Worm (Caenorhabditis elegans): ENCODE results near the gene mup-4.
"Not testable (repeated sequence)": the region's sequence is repeated elsewhere in the genome, so short reads cannot be mapped to it uniquely, and the experiment has no call there.

mup-4 gene

DNA sequence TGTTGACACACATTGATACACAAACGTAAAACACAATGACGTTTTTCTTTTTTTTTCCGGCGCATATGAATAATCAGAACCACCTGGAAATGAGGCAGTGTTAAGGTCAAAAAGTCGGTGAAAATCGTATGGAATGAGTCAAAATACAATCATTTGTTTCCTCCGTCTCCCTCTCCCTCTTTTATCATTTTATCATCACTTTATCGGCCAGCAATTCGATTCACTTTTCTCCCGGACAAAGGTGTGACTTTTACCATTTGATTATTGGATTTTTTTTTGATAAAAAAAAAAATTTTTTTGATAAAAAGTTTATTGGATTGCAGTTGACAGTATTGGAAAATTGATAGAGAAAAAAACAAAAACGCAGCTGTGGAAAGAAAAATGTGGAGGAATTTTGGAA lies 10.0 kb downstream of the mup-4 start:
- no peak for TF ChIP-seq rbr-2 (tag; optimal IDR thresholded peaks at IDR 0.05)
- no peak for TF ChIP-seq mep-1 (tag; optimal IDR thresholded peaks at IDR 0.05)
- peak; percentile 79 for TF ChIP-seq hlh-11 (tag; optimal IDR thresholded peaks at IDR 0.05)
- TF ChIP-seq php-3 (GFP tag; IDR thresholded peaks at IDR 0.05), result peak; percentile 78
- no peak for TF ChIP-seq F26F4.8 (GFP tag; conservative IDR thresholded peaks at IDR 0.05)
- TF ChIP-seq saeg-2 (GFP tag; IDR thresholded peaks at IDR 0.05), result no peak
- peak; percentile 14 for TF ChIP-seq aha-1 (tag)
- TF ChIP-seq lin-1 (GFP tag; IDR thresholded peaks at IDR 0.05), result peak; percentile 69; the same call in 1 of the 2 replicates
- TF ChIP-seq unc-130 (GFP tag; optimal IDR thresholded peaks at IDR 0.05), result no peak
- TF ChIP-seq nhr-28 (tag; optimal IDR thresholded peaks at IDR 0.05), result peak; percentile 66
- peak; percentile 68 for TF ChIP-seq dve-1 (tag; optimal IDR thresholded peaks at IDR 0.05; ENCODE audit: insufficient read depth)
- 0 out of 2 replicates have a peak, but pooled peaks have one; percentile 30 for TF ChIP-seq T26A8.4 (GFP tag; IDR thresholded peaks at IDR 0.05)
- no peak for TF ChIP-seq ceh-62 (tag; optimal IDR thresholded peaks at IDR 0.05)
- TF ChIP-seq daf-12 (tag; optimal IDR thresholded peaks at IDR 0.05), result no peak
- TF ChIP-seq mes-2 (tag; optimal IDR thresholded peaks at IDR 0.05; ENCODE audit: poor library complexity, severe bottlenecking), result no peak
- TF ChIP-seq lin-38 (GFP tag; IDR thresholded peaks at IDR 0.05), result no peak
- no peak for TF ChIP-seq gei-8 (GFP tag; optimal IDR thresholded peaks at IDR 0.05)
- peak; percentile 86 for TF ChIP-seq pqm-1 (tag; optimal IDR thresholded peaks at IDR 0.05)
- TF ChIP-seq pha-4 (GFP tag; IDR thresholded peaks at IDR 0.05), result no peak
- TF ChIP-seq pha-4 (tag; optimal IDR thresholded peaks at IDR 0.05), result no peak
- peak; percentile 28 for TF ChIP-seq nhr-102 (tag; optimal IDR thresholded peaks at IDR 0.05)
- TF ChIP-seq madf-5 (GFP tag; IDR thresholded peaks at IDR 0.05), result no peak
- TF ChIP-seq daf-19 (GFP tag; conservative IDR thresholded peaks at IDR 0.05), result no peak
- no peak for TF ChIP-seq lin-39 (tag; optimal IDR thresholded peaks at IDR 0.05)
- peak; percentile 21 for TF ChIP-seq hlh-30 (tag; optimal IDR thresholded peaks at IDR 0.05; ENCODE audit: insufficient read depth)
- TF ChIP-seq nhr-77 (tag; optimal IDR thresholded peaks at IDR 0.05), result no peak
- peak in 1 of 2 experiments; percentile 36 for TF ChIP-seq daf-16 (GFP tag; optimal IDR thresholded peaks at IDR 0.05)
- no peak for TF ChIP-seq daf-16 (tag; optimal IDR thresholded peaks at IDR 0.05)
- no peak for TF ChIP-seq ctbp-1 (GFP tag; IDR thresholded peaks at IDR 0.05)
- TF ChIP-seq dmd-6 (GFP tag; IDR thresholded peaks at IDR 0.05), result peak; percentile 69
- no peak for TF ChIP-seq zag-1 (tag; optimal IDR thresholded peaks at IDR 0.05)
- TF ChIP-seq nhr-48 (tag; optimal IDR thresholded peaks at IDR 0.05), result peak; percentile 10
- no peak for TF ChIP-seq ceh-32 (tag; optimal IDR thresholded peaks at IDR 0.05; ENCODE audit: poor library complexity)

DNA sequence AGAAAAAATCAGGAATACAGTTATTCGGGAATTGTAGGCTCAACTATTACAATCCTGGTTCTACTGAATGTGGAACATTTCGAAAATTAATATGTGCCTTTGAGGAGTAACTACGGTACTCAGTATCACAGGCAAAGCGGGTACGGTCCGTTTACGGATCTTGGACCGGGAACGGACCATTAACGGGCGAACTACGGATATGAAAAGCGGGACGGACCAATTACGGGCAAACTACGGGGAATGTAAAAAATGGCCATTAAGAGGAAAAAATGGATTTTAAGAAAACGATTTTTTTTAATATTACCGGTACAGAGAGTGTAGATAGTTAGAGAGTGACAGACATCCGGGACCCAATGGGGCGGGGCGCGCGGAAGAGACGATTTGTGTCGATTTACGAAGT lies 19.9 kb downstream of the mup-4 start, which contains the start of gene H14A12.5:
H14A12.5 (minus strand) TSS at position 101 of the 400 bp plus-strand sequence.
- TF ChIP-seq ceh-82 (tag; optimal IDR thresholded peaks at IDR 0.05); F44E2.7 (GFP tag; IDR thresholded peaks at IDR 0.05); Y48G9A.11 (GFP tag; IDR thresholded peaks at IDR 0.05): not testable (repeated sequence)

DNA sequence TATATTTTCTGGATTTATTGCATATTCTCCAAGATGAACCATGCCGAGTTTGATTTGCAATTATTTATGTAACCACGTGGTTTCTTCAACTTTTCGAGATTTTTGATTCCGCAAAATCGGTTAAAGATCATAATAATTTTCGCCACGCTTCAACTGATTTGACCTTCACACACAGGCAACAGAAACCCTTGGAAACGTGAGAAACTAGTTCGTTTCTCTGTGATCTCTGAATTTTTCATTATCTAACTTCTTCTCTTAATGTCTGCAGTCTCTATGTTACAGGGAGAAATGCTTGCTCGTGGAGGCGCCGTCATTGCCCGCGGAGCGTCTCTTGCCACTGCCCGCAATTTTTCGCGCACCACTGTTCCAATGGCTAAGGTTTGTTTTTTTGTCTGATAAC lies 23.6 kb downstream of the mup-4 start, which contains the start of gene fum-1:
fum-1 (plus strand) TSS at position 259 of the 400 bp plus-strand sequence.
- no peak for TF ChIP-seq attf-4 (tag; optimal IDR thresholded peaks at IDR 0.05)
- peak; percentile 78 for TF ChIP-seq ama-1 (optimal IDR thresholded peaks at IDR 0.05)
- TF ChIP-seq hlh-11 (tag; optimal IDR thresholded peaks at IDR 0.05), result peak; percentile 43
- peak; percentile 60 for TF ChIP-seq dmd-6 (GFP tag; IDR thresholded peaks at IDR 0.05)
- TF ChIP-seq mes-2 (tag; optimal IDR thresholded peaks at IDR 0.05; ENCODE audit: poor library complexity, severe bottlenecking), result peak; percentile 55
- no peak for TF ChIP-seq D1046.2 (GFP tag; IDR thresholded peaks at IDR 0.05)
- peak; percentile 69 for TF ChIP-seq hlh-30 (tag; optimal IDR thresholded peaks at IDR 0.05; ENCODE audit: insufficient read depth)
- TF ChIP-seq F26F4.8 (GFP tag; conservative IDR thresholded peaks at IDR 0.05), result no peak
- TF ChIP-seq ceh-32 (tag; optimal IDR thresholded peaks at IDR 0.05; ENCODE audit: poor library complexity), result no peak
- peak; percentile 70 for TF ChIP-seq lin-38 (GFP tag; IDR thresholded peaks at IDR 0.05)
- no peak for TF ChIP-seq zip-2 (tag; optimal IDR thresholded peaks at IDR 0.05)
- TF ChIP-seq nhr-48 (tag; optimal IDR thresholded peaks at IDR 0.05), result no peak
- peak; percentile 7 for TF ChIP-seq nhr-6 (tag; optimal IDR thresholded peaks at IDR 0.05)
- no peak; the same call in 1 of the 2 replicates for TF ChIP-seq T26A8.4 (GFP tag; IDR thresholded peaks at IDR 0.05)
- no peak for TF ChIP-seq unc-130 (GFP tag; optimal IDR thresholded peaks at IDR 0.05)
- TF ChIP-seq dpl-1 (GFP tag; optimal IDR thresholded peaks at IDR 0.05), result peak; percentile 49
- no peak for TF ChIP-seq Y48G9A.11 (GFP tag; IDR thresholded peaks at IDR 0.05)
- peak; percentile 97 for TF ChIP-seq aha-1 (tag)
- TF ChIP-seq T20F7.1 (GFP tag; optimal IDR thresholded peaks at IDR 0.05), result peak; percentile 10
- peak; percentile 30 for TF ChIP-seq lin-13 (GFP tag; optimal IDR thresholded peaks at IDR 0.05)
- no peak for TF ChIP-seq nhr-42 (GFP tag; IDR thresholded peaks at IDR 0.05)
- no peak for TF ChIP-seq snpc-1.2 (GFP tag; IDR thresholded peaks at IDR 0.05)
- TF ChIP-seq Y105C5A.15 (GFP tag; IDR thresholded peaks at IDR 0.05), result no peak
- peak; percentile 18 for TF ChIP-seq nhr-102 (tag; optimal IDR thresholded peaks at IDR 0.05)
- TF ChIP-seq nhr-77 (tag; optimal IDR thresholded peaks at IDR 0.05), result no peak
- peak; percentile 40 to 91 for TF ChIP-seq mdl-1 (tag; optimal IDR thresholded peaks at IDR 0.05)
- TF ChIP-seq dve-1 (tag; optimal IDR thresholded peaks at IDR 0.05; ENCODE audit: insufficient read depth), result peak; percentile 63

All from whole organism, L4 larva.